Worm (Caenorhabditis elegans): ENCODE data around the gene frm-7.

DNA sequence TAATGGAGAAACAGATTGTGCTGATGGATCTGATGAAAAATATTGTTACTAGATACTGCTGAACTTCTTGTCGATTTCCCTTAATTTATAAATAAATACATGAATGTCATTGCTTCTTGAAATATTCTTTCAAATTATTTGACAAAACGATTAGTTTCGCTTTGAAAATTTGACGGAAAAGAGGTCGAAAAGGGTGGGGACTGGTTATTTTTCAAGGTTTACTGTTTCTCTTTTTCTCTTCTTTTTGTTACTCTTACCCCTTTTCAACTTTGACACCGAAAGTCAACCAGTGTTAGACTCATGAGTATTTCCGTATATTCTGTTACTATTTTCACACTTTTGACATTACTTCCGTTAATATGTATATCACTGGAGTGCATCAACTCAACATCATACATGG lies 46.9 kb upstream of the frm-7 start, which contains the start of gene T04H1.12:
- TF ChIP-seq nhr-90 (tag; optimal IDR thresholded peaks at IDR 0.05; ENCODE audit: poor library complexity) (no peak), jun-1 (tag; optimal IDR thresholded peaks at IDR 0.05) (no peak), lin-35 (GFP tag; optimal IDR thresholded peaks at IDR 0.05) (no peak), unc-62 (GFP tag; optimal IDR thresholded peaks at IDR 0.05) (no peak), fkh-4 (tag; optimal IDR thresholded peaks at IDR 0.05; ENCODE audit: borderline replicate concordance) (no peak), nhr-77 (tag; optimal IDR thresholded peaks at IDR 0.05) (no peak), ceh-90 (tag; optimal IDR thresholded peaks at IDR 0.05) (no peak), unc-30 (tag; optimal IDR thresholded peaks at IDR 0.05) (no peak)

Measured in whole organism, L1 larva.